Fruit fly (Drosophila melanogaster) whole organism, pupa: Measurements from ENCODE around the gene Gr10b.
A peak's percentile ranks its signal among the peaks of the same experiment; 100 is the strongest.

Experiments used
- CG10348 ChIP-seq: fragments of 200-800 bp; sonication (Bioruptor generic); IDR thresholded peaks from 2 replicates; pipeline ENCODE4 v1.3.6; 2022; ENCODE audit warnings: missing biosample characterization, missing genetic modification characterization
- CG12605 ChIP-seq: fragments of 200-800 bp; sonication (Bioruptor generic); IDR thresholded peaks from 2 replicates; pipeline ENCODE4 v1.3.6; 2022; ENCODE audit warnings: missing biosample characterization, missing genetic modification characterization
- CG13204 ChIP-seq: fragments of 200-800 bp; sonication (Bioruptor generic); optimal IDR thresholded peaks from 2 replicates; lab custom pipeline; 2018; ENCODE audit warnings: missing biosample characterization, mild to moderate bottlenecking, missing genetic modification characterization, moderate library complexity
- CG14655 ChIP-seq: fragments of 200-800 bp; sonication (Bioruptor generic); optimal IDR thresholded peaks from 3 replicates; lab custom pipeline; 2017; ENCODE audit warnings: mild to moderate bottlenecking, missing biosample characterization, missing genetic modification reagents, missing genetic modification characterization
- CG15710 ChIP-seq: fragments of 200-800 bp; sonication (Bioruptor generic); optimal IDR thresholded peaks from 2 replicates; lab custom pipeline; 2018; ENCODE audit warnings: missing biosample characterization, mild to moderate bottlenecking, missing genetic modification characterization, moderate library complexity
- CG17806 ChIP-seq: fragments of 200-800 bp; sonication (Bioruptor generic); optimal IDR thresholded peaks from 2 replicates; lab custom pipeline; 2018; ENCODE audit warnings: missing biosample characterization, mild to moderate bottlenecking, missing genetic modification characterization, moderate library complexity
- CG32121 ChIP-seq: fragments of 200-800 bp; sonication (Bioruptor generic); IDR thresholded peaks from 2 replicates; pipeline ENCODE4 v1.3.6; 2022; ENCODE audit warnings: missing biosample characterization, missing genetic modification characterization
- CG34367 ChIP-seq: fragments of 200-800 bp; sonication (Bioruptor generic); optimal IDR thresholded peaks from 2 replicates; lab custom pipeline; 2018; ENCODE audit warnings: missing biosample characterization, mild to moderate bottlenecking, missing genetic modification characterization
- CG4496 ChIP-seq: fragments of 200-800 bp; sonication (Bioruptor generic); IDR thresholded peaks from 3 replicates; pipeline ENCODE4 v1.3.6; 2022; ENCODE audit warnings: missing biosample characterization, missing genetic modification characterization
- CG8159 ChIP-seq: fragments of 200-800 bp; sonication (Bioruptor generic); optimal IDR thresholded peaks from 3 replicates; lab custom pipeline; 2018; ENCODE audit warnings: missing biosample characterization, mild to moderate bottlenecking, missing genetic modification characterization, moderate library complexity
- CG8301 ChIP-seq: fragments of 200-800 bp; sonication (Bioruptor generic); optimal IDR thresholded peaks from 2 replicates; lab custom pipeline; 2018; ENCODE audit warnings: missing biosample characterization, mild to moderate bottlenecking, missing genetic modification characterization
- CG9948 ChIP-seq: fragments of 200-800 bp; sonication (Bioruptor generic); optimal IDR thresholded peaks from 2 replicates; lab custom pipeline; 2018; ENCODE audit warnings: missing biosample characterization, mild to moderate bottlenecking, missing genetic modification characterization, moderate library complexity
- D1 ChIP-seq: fragments of 200-800 bp; sonication (Bioruptor generic); optimal IDR thresholded peaks from 2 replicates; lab custom pipeline; 2018; ENCODE audit warnings: missing biosample characterization, mild to moderate bottlenecking, missing genetic modification characterization, moderate library complexity
- EcR ChIP-seq: fragments of 200-800 bp; sonication (Bioruptor generic); optimal IDR thresholded peaks from 3 replicates; lab custom pipeline; 2019; ENCODE audit warnings: missing biosample characterization, missing genetic modification characterization, mild to moderate bottlenecking, moderate library complexity, missing genetic modification reagents
- Ets98B ChIP-seq: fragments of 200-800 bp; sonication (Bioruptor generic); IDR thresholded peaks from 2 replicates; pipeline ENCODE4 v1.3.6; 2022; ENCODE audit warnings: missing biosample characterization, missing genetic modification characterization
- Pif1A ChIP-seq: fragments of 200-800 bp; sonication (Bioruptor generic); optimal IDR thresholded peaks from 3 replicates; lab custom pipeline; 2016; ENCODE audit warnings: missing biosample characterization, missing genetic modification characterization
- Pif1B ChIP-seq: fragments of 200-800 bp; sonication (Bioruptor generic); optimal IDR thresholded peaks from 3 replicates; lab custom pipeline; 2016; ENCODE audit warnings: missing biosample characterization, missing genetic modification characterization
- Snoo ChIP-seq: fragments of 200-800 bp; sonication (Bioruptor generic); optimal IDR thresholded peaks from 3 replicates; lab custom pipeline; 2017; ENCODE audit warnings: missing biosample characterization, mild to moderate bottlenecking, missing genetic modification characterization, inconsistent platforms
- fd96Ca ChIP-seq: fragments of 200-800 bp; sonication (Bioruptor generic); IDR thresholded peaks from 3 replicates; pipeline ENCODE4 v1.3.6; 2022; ENCODE audit warnings: missing biosample characterization, missing genetic modification characterization
- gl ChIP-seq: fragments of 200-800 bp; sonication (Bioruptor generic); optimal IDR thresholded peaks from 2 replicates; lab custom pipeline; 2018; ENCODE audit warnings: missing biosample characterization, mild to moderate bottlenecking, missing genetic modification characterization
- rn ChIP-seq: fragments of 200-800 bp; sonication (Bioruptor generic); IDR thresholded peaks from 2 replicates; pipeline ENCODE4 v1.3.6; 2022; ENCODE audit warnings: missing biosample characterization, missing genetic modification characterization

The Gr10b gene

DNA sequence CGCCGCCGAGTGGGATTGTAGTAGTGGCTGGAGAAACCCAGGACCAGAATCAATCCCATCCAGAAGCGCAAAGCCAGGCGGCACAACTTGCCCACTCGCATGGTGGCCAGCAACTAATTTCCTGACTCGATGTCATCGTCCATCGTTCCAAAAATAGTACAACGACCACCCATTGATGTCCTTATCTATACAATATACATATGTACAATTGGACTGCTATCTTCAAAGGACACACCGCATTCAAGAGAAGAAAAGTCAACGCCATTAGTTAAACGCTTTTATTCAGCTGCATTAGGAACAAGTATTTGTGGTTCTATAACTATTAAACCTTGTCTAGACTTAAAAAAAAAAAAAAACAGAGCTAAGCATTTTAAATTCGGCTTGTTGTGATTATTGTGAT lies at the start of gene Gr10b:
TSS of gene Gr10b (minus strand) at position 101 of the 400 bp plus-strand sequence.
- no peak for TF ChIP-seq CG9948 (tag; lab: Kevin White, UChicago)
- TF ChIP-seq Snoo (tag; lab: Kevin White, UChicago), result no peak

DNA sequence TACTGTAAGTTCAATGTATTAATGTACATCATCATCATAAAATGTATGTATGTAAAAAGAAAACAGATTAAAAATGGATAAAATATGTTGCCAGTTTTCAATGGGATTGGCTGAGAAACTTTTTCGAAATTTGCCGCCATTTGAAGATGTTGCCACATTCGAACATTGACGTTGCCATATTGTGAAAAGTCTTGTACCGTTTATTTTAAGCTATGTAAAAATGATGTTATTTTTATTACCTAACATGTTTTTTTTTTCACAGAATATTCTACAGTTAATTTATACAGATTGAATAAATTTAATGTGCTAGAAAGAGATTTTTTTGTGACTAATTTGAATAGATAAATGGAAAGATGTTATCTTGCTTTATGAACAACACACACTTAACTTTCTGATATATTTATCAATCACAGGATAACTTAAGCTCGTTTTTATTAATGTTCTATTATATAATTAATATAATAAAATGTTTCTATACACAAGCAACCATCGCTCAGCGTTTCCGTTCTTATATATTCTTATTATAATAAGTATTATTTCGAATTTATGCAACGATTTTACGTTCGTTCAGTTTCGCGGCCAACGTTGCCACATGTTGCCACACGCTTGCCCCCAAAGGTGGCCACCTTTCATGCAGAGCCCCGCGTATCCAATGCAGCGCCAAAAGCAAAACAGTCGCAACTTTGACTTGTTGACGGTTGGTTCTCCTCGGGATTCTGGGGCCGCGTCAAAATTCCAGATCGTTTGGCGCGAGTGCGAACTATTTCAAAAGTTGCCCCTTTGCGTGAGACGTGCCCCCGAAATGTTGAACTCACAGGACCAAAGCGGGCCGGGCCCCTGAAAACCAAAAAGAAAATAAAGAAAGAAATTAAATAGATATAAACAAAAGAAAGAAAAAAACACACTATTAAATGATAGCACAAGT lies 46.2 kb upstream of the Gr10b start, which contains the start of gene CG43155:
TSS of gene CG43155 (plus strand) at position 875 of the 925 bp plus-strand sequence.
- TF ChIP-seq Snoo (tag; lab: Kevin White, UChicago), result no peak
- no peak for TF ChIP-seq D1 (tag; lab: Kevin White, UChicago)
- no peak for TF ChIP-seq Pif1A (GFP tag; lab: Kevin White, UChicago)
- TF ChIP-seq CG15710 (tag; lab: Kevin White, UChicago), result no peak
- TF ChIP-seq CG12605, result no peak
- no peak for TF ChIP-seq CG34367 (tag; lab: Kevin White, UChicago)
- no peak for TF ChIP-seq fd96Ca (GFP tag; lab: Robert Waterston, UW)
- TF ChIP-seq CG4496 (GFP tag; lab: Robert Waterston, UW), result no peak
- TF ChIP-seq Ets98B (GFP tag; lab: Robert Waterston, UW), result no peak

- peak; percentile 82 for TF ChIP-seq EcR
- TF ChIP-seq CG8301, result no peak
- no peak for TF ChIP-seq CG17806 (tag; lab: Kevin White, UChicago)
These were observed 44.2 kb upstream of the Gr10b start for dm6 chrX:11457149-11457548.

DNA sequence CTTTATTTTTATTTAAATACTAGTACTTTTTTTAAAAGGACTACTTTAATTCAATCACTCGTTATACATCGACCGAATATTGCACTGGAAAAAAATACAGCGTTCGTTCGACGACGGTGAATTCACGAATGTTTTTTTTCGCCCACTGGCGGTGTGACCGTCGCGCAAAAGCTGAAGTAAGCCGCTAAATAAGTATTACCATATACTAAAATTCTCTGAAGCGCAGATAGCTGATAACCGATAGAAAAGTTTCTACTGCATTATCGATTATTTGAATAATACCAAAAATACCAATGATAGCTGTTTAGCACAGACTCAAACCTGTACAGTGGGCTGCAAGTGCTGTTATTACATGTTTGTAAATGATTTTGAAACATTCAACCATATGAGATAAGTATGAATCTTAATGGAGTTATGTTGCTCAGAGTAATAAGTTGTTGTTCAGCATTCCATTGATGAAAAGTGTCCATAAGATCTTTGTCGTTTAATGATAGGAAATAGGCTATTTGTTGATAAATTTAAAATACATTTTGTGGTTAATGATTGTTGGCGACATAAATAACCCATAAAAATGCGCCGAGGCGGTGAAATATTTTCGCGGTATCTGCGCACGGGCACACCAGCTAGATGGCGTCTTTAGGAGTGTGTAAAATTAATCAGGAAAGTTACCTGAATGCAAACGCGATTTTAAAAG lies 41.3 kb upstream of the Gr10b start, which contains the start of the genes Evi5 and HP5:
TSS of gene Evi5 (minus strand) at position 198 of the 694 bp plus-strand sequence.
TSS of gene HP5 (plus strand) at position 598 of the 694 bp plus-strand sequence.
- TF ChIP-seq fd96Ca (GFP tag; lab: Robert Waterston, UW) (peak; percentile 61; the same call in 1 of the 3 replicates), CG10348 (GFP tag; lab: Robert Waterston, UW) (no peak), EcR (no peak), CG15710 (tag; lab: Kevin White, UChicago) (no peak), rn (peak; percentile 39; the same call in 1 of the 2 replicates), Pif1B (GFP tag; lab: Kevin White, UChicago) (no peak), D1 (tag; lab: Kevin White, UChicago) (no peak), CG9948 (tag; lab: Kevin White, UChicago) (no peak), CG34367 (tag; lab: Kevin White, UChicago) (no peak), CG4496 (GFP tag; lab: Robert Waterston, UW) (peak; percentile 78; the same call in 2 of the 3 replicates), CG14655 (no peak), CG17806 (tag; lab: Kevin White, UChicago) (no peak), gl (no peak), CG8159 (peak; percentile 20), CG13204 (GFP tag; lab: Kevin White, UChicago) (no peak), Pif1A (GFP tag; lab: Kevin White, UChicago) (no peak), CG8301 (no peak), Ets98B (GFP tag; lab: Robert Waterston, UW) (peak; percentile 26; the same call in 1 of the 2 replicates), CG12605 (peak; percentile 38; the same call in 1 of the 2 replicates), Snoo (tag; lab: Kevin White, UChicago) (peak; percentile 57), CG32121 (GFP tag; lab: Robert Waterston, UW) (0 out of 2 replicates have a peak, but pooled peaks have one; percentile 15)

- TF ChIP-seq gl, result no peak
- no peak for TF ChIP-seq CG14655
- TF ChIP-seq Snoo (tag; lab: Kevin White, UChicago), result no peak
- TF ChIP-seq D1 (tag; lab: Kevin White, UChicago), result no peak
- no peak for TF ChIP-seq CG13204 (GFP tag; lab: Kevin White, UChicago)
- TF ChIP-seq CG15710 (tag; lab: Kevin White, UChicago), result no peak
- TF ChIP-seq CG12605, result no peak
- TF ChIP-seq CG8159, result no peak
- no peak for TF ChIP-seq CG4496 (GFP tag; lab: Robert Waterston, UW)
- TF ChIP-seq CG10348 (GFP tag; lab: Robert Waterston, UW), result no peak
- no peak for TF ChIP-seq CG8301
- TF ChIP-seq Pif1A (GFP tag; lab: Kevin White, UChicago), result no peak
- TF ChIP-seq CG34367 (tag; lab: Kevin White, UChicago), result no peak
These were observed 40.6 kb upstream of the Gr10b start for dm6 chrX:11453638-11454037.

DNA sequence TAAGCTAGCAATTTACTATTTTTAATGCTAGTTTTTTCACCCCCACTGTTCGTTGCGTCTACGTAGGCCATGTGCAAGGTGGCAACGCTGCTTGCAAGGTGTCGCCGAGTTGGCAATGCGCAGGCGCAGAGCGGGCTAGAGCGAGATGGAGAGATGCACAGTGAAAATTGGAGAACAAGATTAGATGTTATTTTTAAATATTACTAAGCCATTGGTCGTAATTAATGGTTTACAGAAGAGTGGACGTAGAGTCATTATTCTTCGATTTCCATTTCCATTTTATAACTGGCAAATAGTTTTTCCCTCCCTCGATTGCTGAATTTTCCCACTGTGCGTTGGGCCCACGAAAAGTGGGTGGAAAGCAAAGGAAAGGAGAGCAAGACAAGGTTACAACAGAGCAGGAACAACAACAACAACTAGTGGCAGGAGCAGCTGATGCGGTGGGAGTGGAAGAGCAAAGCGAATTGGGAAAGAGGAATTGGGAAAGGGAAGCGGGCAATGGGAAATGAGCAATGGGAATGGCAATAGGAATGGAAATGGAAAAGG lies 39.9 kb upstream of the Gr10b start:
- peak; percentile 82 for TF ChIP-seq CG17806 (tag; lab: Kevin White, UChicago)
- TF ChIP-seq Pif1A (GFP tag; lab: Kevin White, UChicago), result peak; percentile 93
- TF ChIP-seq CG14655, result peak; percentile 88
- TF ChIP-seq Snoo (tag; lab: Kevin White, UChicago), result peak; percentile 63
- TF ChIP-seq CG8301, result peak; percentile 85
- peak; percentile 73 for TF ChIP-seq CG34367 (tag; lab: Kevin White, UChicago)
- TF ChIP-seq CG8159, result peak; percentile 78
- TF ChIP-seq CG15710 (tag; lab: Kevin White, UChicago), result peak; percentile 79
- peak; percentile 16 for TF ChIP-seq D1 (tag; lab: Kevin White, UChicago)
- TF ChIP-seq Ets98B (GFP tag; lab: Robert Waterston, UW), result peak; percentile 94
- TF ChIP-seq CG12605, result peak; percentile 84
- TF ChIP-seq rn, result peak; percentile 81
- peak; percentile 91 for TF ChIP-seq CG32121 (GFP tag; lab: Robert Waterston, UW)
- peak; percentile 97 for TF ChIP-seq CG4496 (GFP tag; lab: Robert Waterston, UW)
- TF ChIP-seq EcR, result peak; percentile 10
- peak; percentile 60 for TF ChIP-seq gl
- TF ChIP-seq Pif1B (GFP tag; lab: Kevin White, UChicago), result peak; percentile 89
- TF ChIP-seq CG9948 (tag; lab: Kevin White, UChicago), result peak; percentile 77
- peak; percentile 49 for TF ChIP-seq CG13204 (GFP tag; lab: Kevin White, UChicago)
- TF ChIP-seq fd96Ca (GFP tag; lab: Robert Waterston, UW), result peak; percentile 96
- TF ChIP-seq CG10348 (GFP tag; lab: Robert Waterston, UW), result peak; percentile 79
- TF ChIP-seq, all 21 proteins: peak for 21
